Worm (Caenorhabditis elegans) whole organism, L3 larva: ENCODE results near the gene rimb-1.

Experiments
- R02D3.7 ChIP-seq: fragments of 150-350 bp; optimal IDR thresholded peaks from 2 replicates; lab custom pipeline; 2014; ENCODE audit warnings: missing biosample characterization, missing genetic modification characterization
- ZK546.5 ChIP-seq: sonication (generic microtip); optimal IDR thresholded peaks from 2 replicates; lab custom pipeline; 2017; ENCODE audit warnings: missing biosample characterization, missing genetic modification characterization
- ama-1 ChIP-seq: fragments of 150-350 bp; optimal IDR thresholded peaks from 2 replicates; lab custom pipeline; 2018
- ceh-16 ChIP-seq: sonication (generic microtip); optimal IDR thresholded peaks from 2 replicates; lab custom pipeline; 2017; ENCODE audit warnings: missing biosample characterization, missing genetic modification characterization
- ceh-28 ChIP-seq: fragments of 150-350 bp; optimal IDR thresholded peaks from 2 replicates; lab custom pipeline; 2014; ENCODE audit warnings: missing biosample characterization, missing genetic modification reagents, missing genetic modification characterization
- ceh-9 ChIP-seq: sonication (generic microtip); optimal IDR thresholded peaks from 2 replicates; lab custom pipeline; 2018; ENCODE audit warnings: missing biosample characterization, missing genetic modification characterization
- daf-12 ChIP-seq: fragments of 150-350 bp; optimal IDR thresholded peaks from 2 replicates; lab custom pipeline; 2014; ENCODE audit warnings: missing biosample characterization, missing genetic modification reagents, missing genetic modification characterization
- egl-5 ChIP-seq: fragments of 150-350 bp; optimal IDR thresholded peaks from 2 replicates; lab custom pipeline; 2017; ENCODE audit warnings: missing biosample characterization, missing genetic modification reagents, missing genetic modification characterization, inconsistent platforms
- elt-1 ChIP-seq: fragments of 150-350 bp; optimal IDR thresholded peaks from 2 replicates; lab custom pipeline; 2014; ENCODE audit warnings: missing biosample characterization, missing genetic modification characterization
- elt-2 ChIP-seq: sonication (generic microtip); optimal IDR thresholded peaks from 2 replicates; lab custom pipeline; 2016; ENCODE audit warnings: missing genetic modification reagents, mild to moderate bottlenecking, missing genetic modification characterization, missing compliant biosample characterization
- elt-3 ChIP-seq, 3 experiments: fragments of 150-350 bp in 1 of 3; sonication (generic microtip) in 2 of 3; optimal IDR thresholded peaks; 2 replicates in 2 of 3; 4 replicates in 1 of 3; lab custom pipeline; 2014 to 2017; ENCODE audit warnings: missing biosample characterization in 3 of 3, missing genetic modification characterization in 3 of 3
- eor-1 ChIP-seq, 2 experiments: fragments of 150-350 bp; optimal IDR thresholded peaks; 2 replicates each; lab custom pipeline; 2014 to 2018; ENCODE audit warnings: missing biosample characterization in 2 of 2, missing genetic modification characterization in 2 of 2
- fos-1 ChIP-seq: fragments of 150-350 bp; optimal IDR thresholded peaks from 2 replicates; lab custom pipeline; 2014; ENCODE audit warnings: missing biosample characterization, missing genetic modification characterization
- lin-15B ChIP-seq: fragments of 150-350 bp; optimal IDR thresholded peaks from 2 replicates; lab custom pipeline; 2014; ENCODE audit warnings: missing biosample characterization, missing genetic modification characterization
- lin-39 ChIP-seq: fragments of 150-350 bp; optimal IDR thresholded peaks from 2 replicates; lab custom pipeline; 2018; ENCODE audit warnings: missing biosample characterization, missing genetic modification reagents, missing genetic modification characterization
- mml-1 ChIP-seq: fragments of 150-350 bp; sonication (generic microtip); optimal IDR thresholded peaks from 3 replicates; lab custom pipeline; 2014; ENCODE audit warnings: missing biosample characterization, missing genetic modification characterization
- nfya-1 ChIP-seq: sonication (generic microtip); optimal IDR thresholded peaks from 2 replicates; lab custom pipeline; 2017; ENCODE audit warnings: missing genetic modification characterization, mild to moderate bottlenecking, missing compliant biosample characterization, antibody characterized with exemption, moderate library complexity; ENCODE audit not compliant: insufficient read depth
- nhr-12 ChIP-seq: fragments of 150-350 bp; optimal IDR thresholded peaks from 2 replicates; lab custom pipeline; 2014; ENCODE audit warnings: missing biosample characterization, missing genetic modification characterization
- nhr-23 ChIP-seq: fragments of 150-350 bp; optimal IDR thresholded peaks from 2 replicates; lab custom pipeline; 2014; ENCODE audit warnings: missing biosample characterization, missing genetic modification reagents, missing genetic modification characterization
- nhr-43 ChIP-seq: sonication (generic microtip); optimal IDR thresholded peaks from 2 replicates; lab custom pipeline; 2016; ENCODE audit warnings: mild to moderate bottlenecking, missing genetic modification characterization, missing compliant biosample characterization; ENCODE audit not compliant: poor library complexity, severe bottlenecking
- nhr-67 ChIP-seq: fragments of 150-350 bp; optimal IDR thresholded peaks from 2 replicates; lab custom pipeline; 2014; ENCODE audit warnings: missing biosample characterization, missing genetic modification characterization
- nhr-76 ChIP-seq: fragments of 150-350 bp; sonication (generic microtip); optimal IDR thresholded peaks from 5 replicates; lab custom pipeline; 2014; ENCODE audit warnings: missing biosample characterization, missing genetic modification characterization
- nhr-77 ChIP-seq: fragments of 150-350 bp; optimal IDR thresholded peaks from 2 replicates; lab custom pipeline; 2014; ENCODE audit warnings: missing biosample characterization, missing genetic modification characterization
- pha-4 ChIP-seq: fragments of 150-350 bp; optimal IDR thresholded peaks from 2 replicates; lab custom pipeline; 2014; ENCODE audit warnings: missing biosample characterization, missing genetic modification reagents, missing genetic modification characterization
- sea-2 ChIP-seq: fragments of 150-350 bp; sonication (generic microtip); optimal IDR thresholded peaks from 4 replicates; lab custom pipeline; 2014; ENCODE audit warnings: missing biosample characterization, missing genetic modification reagents, missing genetic modification characterization
- skn-1 ChIP-seq: fragments of 150-350 bp; optimal IDR thresholded peaks from 2 replicates; lab custom pipeline; 2014; ENCODE audit warnings: missing biosample characterization, missing genetic modification characterization
- tbx-2 ChIP-seq: sonication (generic microtip); optimal IDR thresholded peaks from 2 replicates; lab custom pipeline; 2016; ENCODE audit warnings: mild to moderate bottlenecking, missing genetic modification characterization, missing compliant biosample characterization
- unc-39 ChIP-seq: sonication (generic microtip); optimal IDR thresholded peaks from 4 replicates; lab custom pipeline; 2017; ENCODE audit warnings: missing biosample characterization, missing genetic modification characterization
- unc-62 ChIP-seq: fragments of 150-350 bp; sonication (generic microtip); optimal IDR thresholded peaks from 4 replicates; lab custom pipeline; 2014; ENCODE audit warnings: missing biosample characterization, missing genetic modification reagents, missing genetic modification characterization
- zag-1 ChIP-seq: fragments of 150-350 bp; optimal IDR thresholded peaks from 2 replicates; lab custom pipeline; 2014; ENCODE audit warnings: missing biosample characterization, missing genetic modification characterization
- ztf-4 ChIP-seq: fragments of 150-350 bp; optimal IDR thresholded peaks from 2 replicates; lab custom pipeline; 2014; ENCODE audit warnings: missing biosample characterization, missing genetic modification characterization

rimb-1 gene

DNA sequence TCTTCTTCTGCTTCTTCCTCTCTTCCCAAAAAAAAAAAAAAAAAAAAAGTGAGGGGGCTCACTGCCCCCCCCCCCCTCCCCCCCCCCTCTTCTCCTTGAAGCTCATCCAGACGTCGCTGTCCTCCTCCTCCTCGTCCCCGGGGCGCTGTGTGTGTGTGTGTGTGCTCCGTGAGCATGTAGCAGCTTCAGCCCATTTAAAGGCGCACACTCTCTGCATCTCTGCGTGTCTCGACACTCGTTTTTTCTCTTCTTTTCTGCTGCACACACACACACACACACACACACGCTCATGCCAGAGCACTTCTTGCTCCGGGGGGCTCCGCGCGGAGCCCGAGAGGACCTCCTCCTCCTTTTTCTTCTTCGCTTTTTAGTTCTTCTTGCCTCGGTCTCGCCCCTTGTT lies 2.4 kb upstream of the rimb-1 start (continued):
- TF ChIP-seq skn-1 (tag; lab: Kevin White, UChicago): no peak
- TF ChIP-seq unc-39 (tag; lab: Kevin White, UChicago): no peak
- no peak for TF ChIP-seq daf-12 (tag; lab: Kevin White, UChicago)
- no peak for TF ChIP-seq zag-1

DNA sequence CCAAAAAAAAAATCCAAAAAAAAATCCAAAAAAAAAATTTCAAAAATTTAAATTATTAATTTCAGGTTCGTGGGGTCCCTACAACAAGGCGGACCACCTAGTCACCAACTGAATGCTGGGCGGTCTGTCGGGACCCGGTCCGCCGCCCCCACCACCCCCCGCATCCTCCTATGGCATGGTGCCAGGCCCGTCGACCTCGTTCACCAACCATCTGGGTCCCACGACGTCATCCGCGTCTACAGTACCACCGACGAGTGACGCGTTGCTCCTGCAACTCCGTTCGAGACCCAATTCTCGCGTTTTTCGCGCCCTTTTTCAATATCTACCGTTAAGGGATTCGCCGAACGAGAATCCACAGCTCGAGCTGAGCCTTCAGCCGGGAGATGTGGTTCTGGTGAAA lies 839 bp downstream of the rimb-1 start:
- no peak for TF ChIP-seq nhr-77 (tag; lab: Kevin White, UChicago)
- no peak for TF ChIP-seq fos-1

DNA sequence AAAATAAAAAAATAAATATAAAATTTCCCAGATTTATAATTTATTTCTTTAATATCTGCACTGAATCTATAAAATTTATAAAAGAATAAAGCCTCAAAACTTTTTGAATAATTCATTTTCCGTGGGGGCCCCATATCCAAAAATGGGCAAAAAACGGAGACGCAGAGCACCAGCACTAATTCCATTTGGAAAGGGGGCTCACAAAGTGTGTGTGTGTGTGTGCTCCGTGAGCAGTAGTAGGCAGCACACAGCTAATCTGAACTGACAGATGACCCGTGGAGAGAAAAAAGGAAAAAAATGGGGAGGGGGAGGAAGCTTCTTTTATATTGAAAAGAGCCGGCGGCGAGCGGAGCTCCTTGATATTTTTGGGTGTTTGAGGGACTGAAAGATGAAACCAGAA lies 3.8 kb downstream of the rimb-1 start:
- TF ChIP-seq nhr-76 (tag; lab: Kevin White, UChicago) (no peak), nfya-1 (tag; lab: Kevin White, UChicago) (peak; percentile 17), unc-39 (tag; lab: Kevin White, UChicago) (no peak), lin-39 (peak; percentile 21), fos-1 (no peak)

DNA sequence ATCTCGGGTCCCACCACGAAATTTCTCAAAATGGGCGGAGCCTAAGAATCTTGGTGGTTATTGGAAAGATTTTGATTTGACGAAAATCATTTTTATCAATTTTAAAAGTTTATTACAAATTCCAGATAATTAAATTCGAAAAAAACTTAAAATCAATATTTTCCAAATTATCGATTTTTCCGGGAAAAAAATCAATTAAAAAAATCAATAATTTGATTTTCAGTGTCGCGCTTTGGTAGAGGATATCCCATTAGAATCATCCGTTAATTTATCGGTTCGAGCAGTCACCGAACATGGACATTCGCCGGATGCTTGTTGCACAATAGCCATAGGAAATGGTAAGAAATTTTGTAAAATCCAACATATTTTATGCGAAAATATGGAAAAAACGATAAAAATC lies 5.3 kb downstream of the rimb-1 start:
- TF ChIP-seq ceh-28 (tag; lab: Kevin White, UChicago) (peak; percentile 84), ceh-16 (tag; lab: Kevin White, UChicago) (no peak)

DNA sequence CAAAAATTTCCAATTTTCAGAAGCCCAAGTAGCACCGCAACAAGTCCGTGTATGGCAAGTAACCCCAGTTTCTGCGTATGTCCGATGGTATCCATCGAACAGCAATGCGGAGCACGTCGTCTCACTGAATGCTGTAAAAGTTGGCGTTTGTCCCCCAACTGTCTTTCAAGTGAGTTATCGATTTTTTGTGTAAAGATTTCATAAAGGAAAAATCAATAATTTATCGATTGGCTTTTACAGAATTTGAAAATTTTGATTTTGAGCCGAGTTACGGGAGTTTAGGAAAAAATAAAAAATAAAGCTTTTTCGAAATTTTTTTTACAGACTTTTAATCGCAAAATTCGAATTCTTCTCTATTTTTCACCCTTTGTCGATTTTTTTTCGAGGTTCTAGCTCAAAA lies 6.0 kb downstream of the rimb-1 start:
- peak; percentile 65 for TF ChIP-seq ceh-28 (tag; lab: Kevin White, UChicago)
- TF ChIP-seq nhr-12 (tag; lab: Kevin White, UChicago): no peak
- no peak for TF ChIP-seq nhr-67
- TF ChIP-seq, all 47 proteins: peak for 1

DNA sequence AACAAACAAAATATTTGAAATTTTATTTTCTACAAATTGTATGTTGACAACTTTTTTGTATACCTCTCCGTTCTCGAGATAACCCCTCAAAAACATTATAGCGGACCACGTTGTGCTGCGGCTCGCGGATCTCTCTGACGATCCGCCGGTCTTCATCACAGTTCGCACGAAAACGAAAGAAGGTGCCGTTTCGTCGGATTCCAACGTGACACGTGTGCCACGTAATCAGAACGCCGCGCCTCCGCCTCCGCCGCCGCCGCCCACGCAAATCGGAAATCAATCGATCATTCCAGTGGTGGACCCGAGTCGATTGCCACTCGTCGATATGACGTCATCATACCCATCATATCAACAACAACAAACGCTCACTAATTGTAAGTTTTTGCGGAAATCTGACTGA lies 11.3 kb downstream of the rimb-1 start:
- TF ChIP-seq elt-3 (tag; optimal IDR thresholded peaks at IDR 0.05; lab: Kevin White, UChicago) (no peak), egl-5 (tag; lab: Kevin White, UChicago) (no peak), nhr-43 (tag; lab: Kevin White, UChicago) (no peak), ZK546.5 (tag; lab: Kevin White, UChicago) (no peak), ztf-4 (tag; lab: Kevin White, UChicago) (no peak), nhr-23 (no peak), eor-1 (tag; optimal IDR thresholded peaks at IDR 0.05; lab: Kevin White, UChicago) (no peak), ama-1 (no peak), nfya-1 (tag; lab: Kevin White, UChicago) (no peak), elt-1 (tag; lab: Kevin White, UChicago) (no peak), unc-62 (no peak), nhr-76 (tag; lab: Kevin White, UChicago) (no peak)

DNA sequence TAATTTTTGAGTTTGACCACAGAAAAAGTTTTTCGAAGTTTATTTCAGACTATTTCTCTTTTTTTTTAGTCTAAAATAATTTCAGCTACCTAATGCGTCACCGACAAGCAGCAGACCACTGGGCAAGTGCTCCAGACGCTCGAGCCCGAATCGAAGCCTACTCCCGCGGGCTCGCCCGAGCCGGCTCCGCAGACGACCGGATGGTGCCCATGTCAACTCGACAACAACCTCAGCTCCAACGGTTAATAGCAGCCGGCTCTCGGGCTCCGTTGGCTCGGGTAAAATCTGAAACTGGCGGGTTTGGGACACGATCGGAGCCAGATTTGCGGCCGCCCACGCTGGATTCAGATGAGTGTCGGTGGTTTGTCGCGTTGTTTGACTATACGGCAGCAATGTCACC lies 14.9 kb downstream of the rimb-1 start:
- no peak for TF ChIP-seq ceh-9 (tag; lab: Kevin White, UChicago)
- no peak for TF ChIP-seq tbx-2
- TF ChIP-seq pha-4 (tag; lab: Kevin White, UChicago): no peak
- no peak for TF ChIP-seq nhr-12 (tag; lab: Kevin White, UChicago)
- no peak for TF ChIP-seq elt-2 (tag; lab: Kevin White, UChicago)
- no peak for TF ChIP-seq mml-1
- no peak for TF ChIP-seq ztf-4 (tag; lab: Kevin White, UChicago)
- TF ChIP-seq unc-62: no peak
- no peak for TF ChIP-seq zag-1
- TF ChIP-seq sea-2: no peak

DNA sequence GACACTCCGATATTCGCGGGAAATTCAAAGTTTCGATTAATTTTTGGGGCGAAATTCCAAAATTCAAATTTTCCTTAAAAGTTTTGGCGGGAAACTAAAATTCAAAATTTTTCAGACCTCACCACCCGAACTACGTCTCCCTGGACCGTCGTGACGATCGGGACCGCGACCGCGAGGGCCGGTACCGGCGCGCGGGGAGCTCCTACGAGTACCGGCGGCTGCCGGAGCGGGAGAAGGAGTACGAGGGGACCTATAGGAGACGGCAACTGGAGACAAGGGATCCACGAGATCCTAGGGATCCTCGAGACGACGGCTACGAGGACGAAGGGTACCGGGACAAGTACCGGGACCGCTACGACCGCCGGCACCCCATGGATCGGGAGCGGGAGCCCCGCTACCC lies 16.3 kb downstream of the rimb-1 start:
- TF ChIP-seq R02D3.7 (tag; lab: Kevin White, UChicago) (no peak), lin-15B (no peak), fos-1 (no peak), ceh-9 (tag; lab: Kevin White, UChicago) (no peak), skn-1 (tag; lab: Kevin White, UChicago) (no peak)
